Fruit fly (Drosophila melanogaster): ENCODE measurements around the gene Obp69a.

DNA sequence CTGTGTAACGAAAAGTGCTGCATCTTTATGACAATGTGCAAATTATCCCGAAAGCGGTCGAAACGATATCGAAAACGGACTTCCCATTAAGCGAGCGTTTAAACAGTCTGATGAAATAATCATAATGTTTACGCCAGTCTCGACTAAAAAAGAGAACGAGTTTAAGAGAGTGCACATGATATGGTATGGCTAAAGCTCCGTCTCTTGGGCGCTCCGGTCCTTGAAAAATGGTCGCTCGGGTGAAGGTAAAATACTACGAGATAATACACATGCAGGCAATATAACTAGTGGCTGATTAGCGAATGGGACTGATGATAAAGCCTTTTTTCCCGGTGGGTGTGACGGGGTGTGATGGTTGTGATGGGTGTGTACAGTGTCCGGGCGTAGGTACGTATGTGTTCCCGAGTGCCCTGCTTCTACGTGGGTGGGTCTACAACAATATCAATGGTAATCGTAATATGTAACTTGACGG lies 15.3 kb downstream of the Obp69a start:
- no peak for TF ChIP-seq fru (optimal IDR thresholded peaks at IDR 0.05)
- TF ChIP-seq CG14965 (GFP tag; optimal IDR thresholded peaks at IDR 0.05; ENCODE audit: borderline replicate concordance) = no peak
- TF ChIP-seq ci (GFP tag; IDR thresholded peaks at IDR 0.05) = no peak
- TF ChIP-seq CG10543 (GFP tag; optimal IDR thresholded peaks at IDR 0.05) = no peak
- TF ChIP-seq CG7357 (GFP tag; IDR thresholded peaks at IDR 0.05) = no peak
- no peak for TF ChIP-seq CG11085 (GFP tag; IDR thresholded peaks at IDR 0.05)
- TF ChIP-seq pho (GFP tag; optimal IDR thresholded peaks at IDR 0.05) = no peak
- TF ChIP-seq CG6791 (GFP tag; IDR thresholded peaks at IDR 0.05; ENCODE audit: partially characterized antibody) = no peak
- TF ChIP-seq CG2678 (tag; optimal IDR thresholded peaks at IDR 0.05) = no peak
- TF ChIP-seq CG9876 (GFP tag; optimal IDR thresholded peaks at IDR 0.05) = no peak
- TF ChIP-seq Fer3 (tag; optimal IDR thresholded peaks at IDR 0.05) = no peak
- TF ChIP-seq CG9609 (GFP tag; optimal IDR thresholded peaks at IDR 0.05) = no peak
